Fruit fly (Drosophila melanogaster) whole organism, embryonic: Measurements from ENCODE around the gene dysf.

Experiments used
- Ada2b ChIP-seq: fragments of 200-800 bp; sonication (Bioruptor generic); IDR thresholded peaks from 2 replicates; pipeline ENCODE4 v1.3.6; 2022; ENCODE audit warnings: missing biosample characterization, missing genetic modification characterization
- Asciz ChIP-seq: fragments of 200-800 bp; sonication (Bioruptor generic); optimal IDR thresholded peaks from 2 replicates; lab custom pipeline; 2017; ENCODE audit warnings: missing biosample characterization, mild to moderate bottlenecking, missing genetic modification characterization, missing genetic modification reagents
- Atf-2 ChIP-seq: fragments of 200-800 bp; sonication (Bioruptor generic); optimal IDR thresholded peaks from 2 replicates; lab custom pipeline; 2016; ENCODE audit warnings: missing biosample characterization, missing genetic modification characterization
- B-H2 ChIP-seq: fragments of 200-800 bp; sonication (Bioruptor generic); optimal IDR thresholded peaks from 2 replicates; lab custom pipeline; 2018; ENCODE audit warnings: missing biosample characterization, mild to moderate bottlenecking, missing genetic modification characterization
- Blimp-1 ChIP-seq: fragments of 200-800 bp; sonication (Bioruptor generic); optimal IDR thresholded peaks from 3 replicates; lab custom pipeline; 2018; ENCODE audit warnings: missing biosample characterization, missing genetic modification characterization, mild to moderate bottlenecking, moderate library complexity, missing genetic modification reagents
- CG12071 ChIP-seq: fragments of 200-800 bp; sonication (Bioruptor generic); optimal IDR thresholded peaks from 3 replicates; lab custom pipeline; 2018; ENCODE audit warnings: missing biosample characterization, mild to moderate bottlenecking, missing genetic modification characterization
- CG12299 ChIP-seq: fragments of 200-800 bp; sonication (Bioruptor generic); optimal IDR thresholded peaks from 2 replicates; lab custom pipeline; 2018; ENCODE audit warnings: missing biosample characterization, mild to moderate bottlenecking, missing genetic modification characterization
- CG13624 ChIP-seq: fragments of 200-800 bp; sonication (Bioruptor generic); optimal IDR thresholded peaks from 2 replicates; lab custom pipeline; 2016; ENCODE audit warnings: missing biosample characterization, missing genetic modification characterization
- CG15479 ChIP-seq: fragments of 200-800 bp; sonication (Bioruptor generic); optimal IDR thresholded peaks from 3 replicates; lab custom pipeline; 2019; ENCODE audit warnings: missing biosample characterization, mild to moderate bottlenecking, missing genetic modification characterization, moderate library complexity
- CG17361 ChIP-seq: fragments of 200-800 bp; sonication (Bioruptor generic); IDR thresholded peaks from 3 replicates; pipeline ENCODE4 v1.3.6; 2022; ENCODE audit warnings: missing biosample characterization, missing genetic modification characterization
- CG17612 ChIP-seq: fragments of 200-800 bp; sonication (Bioruptor generic); IDR thresholded peaks from 2 replicates; pipeline ENCODE4 v1.3.6; 2022; ENCODE audit warnings: missing biosample characterization, missing genetic modification characterization
- CG18011 ChIP-seq: fragments of 200-800 bp; sonication (Bioruptor generic); optimal IDR thresholded peaks from 2 replicates; lab custom pipeline; 2017; ENCODE audit warnings: missing biosample characterization, missing genetic modification characterization, mild to moderate bottlenecking, moderate library complexity, missing genotype
- CG18599 ChIP-seq: fragments of 200-800 bp; sonication (Bioruptor generic); optimal IDR thresholded peaks from 3 replicates; lab custom pipeline; 2017; ENCODE audit warnings: missing biosample characterization, missing genetic modification characterization, mild to moderate bottlenecking, moderate library complexity, missing genetic modification reagents
- CG2678 ChIP-seq: fragments of 200-800 bp; sonication (Bioruptor generic); optimal IDR thresholded peaks from 3 replicates; lab custom pipeline; 2019; ENCODE audit warnings: missing biosample characterization, mild to moderate bottlenecking, missing genetic modification characterization, moderate library complexity
- CG34224 ChIP-seq: fragments of 200-800 bp; sonication (Bioruptor generic); IDR thresholded peaks from 3 replicates; pipeline ENCODE4 v1.3.6; 2022; ENCODE audit warnings: missing biosample characterization, missing genetic modification characterization; ENCODE audit not compliant: partially characterized antibody
- CG34376 ChIP-seq: fragments of 200-800 bp; sonication (Bioruptor generic); optimal IDR thresholded peaks from 2 replicates; lab custom pipeline; 2018; ENCODE audit warnings: missing biosample characterization, mild to moderate bottlenecking, missing genetic modification characterization
- CG6765 ChIP-seq: fragments of 200-800 bp; sonication (Bioruptor generic); optimal IDR thresholded peaks from 3 replicates; lab custom pipeline; 2017; ENCODE audit warnings: missing biosample characterization, mild to moderate bottlenecking, missing genetic modification characterization
- CG6854 ChIP-seq: fragments of 200-800 bp; sonication (Bioruptor generic); optimal IDR thresholded peaks from 3 replicates; lab custom pipeline; 2017; ENCODE audit warnings: missing biosample characterization, mild to moderate bottlenecking, missing genetic modification characterization
- CG7786 ChIP-seq: fragments of 200-800 bp; sonication (Bioruptor generic); optimal IDR thresholded peaks from 2 replicates; lab custom pipeline; 2016; ENCODE audit warnings: missing biosample characterization, missing genetic modification characterization
- CG7987 ChIP-seq: fragments of 200-800 bp; sonication (Bioruptor generic); optimal IDR thresholded peaks from 2 replicates; lab custom pipeline; 2018; ENCODE audit warnings: missing biosample characterization, mild to moderate bottlenecking, missing genetic modification characterization, moderate library complexity
- CG8765 ChIP-seq: fragments of 200-800 bp; sonication (Bioruptor generic); IDR thresholded peaks from 2 replicates; pipeline ENCODE4 v1.3.6; 2022; ENCODE audit warnings: missing biosample characterization, missing genetic modification characterization
- CG9215 ChIP-seq: fragments of 200-800 bp; sonication (Bioruptor generic); IDR thresholded peaks from 2 replicates; pipeline ENCODE4 v1.3.6; 2022; ENCODE audit warnings: missing biosample characterization, missing genetic modification characterization
- Chrac-16 ChIP-seq: fragments of 200-800 bp; sonication (Bioruptor generic); optimal IDR thresholded peaks from 3 replicates; lab custom pipeline; 2016; ENCODE audit warnings: missing biosample characterization, missing genetic modification characterization
- Dbx ChIP-seq: fragments of 200-800 bp; sonication (Bioruptor generic); IDR thresholded peaks from 3 replicates; pipeline ENCODE4 v1.3.6; 2022; ENCODE audit warnings: missing biosample characterization, missing genetic modification characterization
- Fer1 ChIP-seq: fragments of 200-800 bp; sonication (Bioruptor generic); optimal IDR thresholded peaks from 2 replicates; lab custom pipeline; 2017; ENCODE audit warnings: missing biosample characterization, mild to moderate bottlenecking, missing genetic modification characterization
- HLHmδ ChIP-seq: fragments of 200-800 bp; sonication (Bioruptor generic); optimal IDR thresholded peaks from 2 replicates; lab custom pipeline; 2018; ENCODE audit warnings: missing biosample characterization, mild to moderate bottlenecking, missing genetic modification characterization, moderate library complexity
- Hmr ChIP-seq: fragments of 200-800 bp; sonication (Bioruptor generic); optimal IDR thresholded peaks from 3 replicates; lab custom pipeline; 2017; ENCODE audit warnings: mild to moderate bottlenecking, missing biosample characterization, missing genetic modification reagents, missing genetic modification characterization
- Hr78 ChIP-seq, 2 experiments: fragments of 200-800 bp in 1 of 2; fragments of >200 bp in 1 of 2; sonication (Bioruptor generic) in 1 of 2; optimal IDR thresholded peaks; 2 replicates each; lab custom pipeline; 2017 to 2019; ENCODE audit warnings: missing biosample characterization in 2 of 2, missing genetic modification characterization in 2 of 2, mild to moderate bottlenecking in 1 of 2, moderate library complexity in 1 of 2
- MBD-R2 ChIP-seq: fragments of 200-800 bp; sonication (Bioruptor generic); IDR thresholded peaks from 2 replicates; pipeline ENCODE4 v1.3.6; 2022; ENCODE audit warnings: missing biosample characterization, missing genetic modification characterization
- Mad ChIP-seq: fragments of 200-800 bp; sonication (Bioruptor generic); optimal IDR thresholded peaks from 2 replicates; lab custom pipeline; 2016; ENCODE audit warnings: missing biosample characterization, missing genetic modification characterization
- Med ChIP-seq: fragments of 200-800 bp; sonication (Bioruptor generic); peaks from one replicate; lab custom pipeline; 2016; ENCODE audit warnings: missing biosample characterization, missing genetic modification characterization, mild to moderate bottlenecking, inconsistent platforms, moderate library complexity
- Neu2 ChIP-seq: fragments of 200-800 bp; sonication (Bioruptor generic); optimal IDR thresholded peaks from 3 replicates; lab custom pipeline; 2016; ENCODE audit warnings: missing biosample characterization, missing genetic modification characterization, borderline replicate concordance
- Poxn ChIP-seq: fragments of 200-800 bp; sonication (Bioruptor generic); IDR thresholded peaks from 2 replicates; pipeline ENCODE4 v1.3.6; 2022; ENCODE audit warnings: missing biosample characterization, missing genetic modification characterization
- Ssrp ChIP-seq: fragments of 200-800 bp; sonication (Bioruptor generic); optimal IDR thresholded peaks from 2 replicates; lab custom pipeline; 2018; ENCODE audit warnings: missing biosample characterization, mild to moderate bottlenecking, missing genetic modification characterization, moderate library complexity
- Tbp ChIP-seq: fragments of >200 bp; optimal IDR thresholded peaks from 2 replicates; lab custom pipeline; 2018; ENCODE audit warnings: missing biosample characterization, missing genetic modification characterization
- abd-A ChIP-seq: fragments of 200-800 bp; sonication (Bioruptor generic); optimal IDR thresholded peaks from 3 replicates; lab custom pipeline; 2019; ENCODE audit warnings: missing biosample characterization, mild to moderate bottlenecking, missing genetic modification characterization, moderate library complexity
- az2 ChIP-seq: fragments of 200-800 bp; sonication (Bioruptor generic); optimal IDR thresholded peaks from 3 replicates; lab custom pipeline; 2016; ENCODE audit warnings: missing biosample characterization, missing genetic modification characterization
- chif ChIP-seq, 2 experiments: fragments of 200-800 bp; sonication (Bioruptor generic); optimal IDR thresholded peaks; 3 replicates each; lab custom pipeline; 2016; ENCODE audit warnings: missing biosample characterization in 2 of 2, missing genetic modification characterization in 2 of 2
- chinmo ChIP-seq: fragments of 200-800 bp; sonication (Bioruptor generic); IDR thresholded peaks from 4 replicates; pipeline ENCODE4 v1.3.6; 2022; ENCODE audit warnings: missing biosample characterization, missing genetic modification characterization; ENCODE audit not compliant: partially characterized antibody
- corto ChIP-seq: fragments of 200-800 bp; sonication (Bioruptor generic); optimal IDR thresholded peaks from 2 replicates; lab custom pipeline; 2016; ENCODE audit warnings: missing biosample characterization, mild to moderate bottlenecking, missing genetic modification characterization, moderate library complexity
- crol ChIP-seq: fragments of 200-800 bp; sonication (Bioruptor generic); IDR thresholded peaks from 2 replicates; pipeline ENCODE4 v1.3.6; 2022; ENCODE audit warnings: missing biosample characterization, missing genetic modification characterization
- eve ChIP-seq, 2 experiments: fragments of >200 bp; optimal IDR thresholded peaks; 2 replicates each; lab custom pipeline; 2017; ENCODE audit warnings: missing biosample characterization in 2 of 2, missing genetic modification characterization in 2 of 2
- ham ChIP-seq: fragments of 200-800 bp; sonication (Bioruptor generic); IDR thresholded peaks from 2 replicates; pipeline ENCODE4 v1.3.6; 2022; ENCODE audit warnings: missing biosample characterization, missing genetic modification characterization
- inv ChIP-seq: fragments of 200-800 bp; sonication (Bioruptor generic); IDR thresholded peaks from 2 replicates; pipeline ENCODE4 v1.3.6; 2022; ENCODE audit warnings: missing biosample characterization, missing genetic modification characterization; ENCODE audit not compliant: partially characterized antibody
- klu ChIP-seq: fragments of 200-800 bp; sonication (Bioruptor generic); IDR thresholded peaks from 2 replicates; pipeline ENCODE4 v1.3.6; 2022; ENCODE audit warnings: missing biosample characterization, missing genetic modification characterization
- knrl ChIP-seq: fragments of 200-800 bp; sonication (Bioruptor generic); IDR thresholded peaks from 3 replicates; pipeline ENCODE4 v1.3.6; 2022; ENCODE audit warnings: missing biosample characterization, missing genetic modification characterization; ENCODE audit not compliant: partially characterized antibody
- lab ChIP-seq: fragments of 200-800 bp; sonication (Bioruptor generic); optimal IDR thresholded peaks from 3 replicates; lab custom pipeline; 2017; ENCODE audit warnings: missing biosample characterization, missing genetic modification characterization, mild to moderate bottlenecking, moderate library complexity, missing genetic modification reagents
- pita ChIP-seq: fragments of 200-800 bp; sonication (Bioruptor generic); optimal IDR thresholded peaks from 2 replicates; lab custom pipeline; 2017; ENCODE audit warnings: missing biosample characterization, mild to moderate bottlenecking, missing genetic modification characterization
- ssp ChIP-seq: fragments of 200-800 bp; sonication (Bioruptor generic); IDR thresholded peaks from 2 replicates; pipeline ENCODE4 v1.3.6; 2022; ENCODE audit warnings: missing biosample characterization, missing genetic modification characterization

Gene dysf

dm6 chr3R:26108424-26108823 lies 9.9 kb upstream of the dysf start (continued):
- TF ChIP-seq CG18599 (GFP tag; lab: Kevin White, UChicago) (peak; percentile 32), lab (GFP tag; lab: Kevin White, UChicago) (peak; percentile 8), Atf-2 (GFP tag; lab: Kevin White, UChicago) (no peak), Blimp-1 (GFP tag; lab: Kevin White, UChicago) (no peak), Hr78 (GFP tag; optimal IDR thresholded peaks at IDR 0.05; lab: Kevin White, UChicago) (no peak), CG15479 (GFP tag; lab: Kevin White, UChicago) (no peak), abd-A (peak; percentile 12), Hmr (peak; percentile 6), CG7987 (GFP tag; lab: Kevin White, UChicago) (peak; percentile 5), Med (GFP tag; lab: Kevin White, UChicago) (peak; percentile 67), B-H2 (peak; percentile 27), CG13624 (no peak), ham (GFP tag; lab: Robert Waterston, UW) (no peak), chinmo (0 out of 4 replicates have a peak, but pooled peaks have one; percentile 19), CG17612 (GFP tag; lab: Robert Waterston, UW) (no peak), ssp (GFP tag; lab: Robert Waterston, UW) (no peak), crol (0 out of 2 replicates have a peak, but pooled peaks have one; percentile 11), CG12071 (peak; percentile 2), az2 (GFP tag; lab: Kevin White, UChicago) (no peak), Fer1 (GFP tag; lab: Kevin White, UChicago) (no peak), CG8765 (GFP tag; lab: Robert Waterston, UW) (no peak), CG6765 (GFP tag; lab: Kevin White, UChicago) (no peak), CG9215 (GFP tag; lab: Robert Waterston, UW) (no peak)
- TF ChIP-seq, all 482 proteins: peak for 27

DNA sequence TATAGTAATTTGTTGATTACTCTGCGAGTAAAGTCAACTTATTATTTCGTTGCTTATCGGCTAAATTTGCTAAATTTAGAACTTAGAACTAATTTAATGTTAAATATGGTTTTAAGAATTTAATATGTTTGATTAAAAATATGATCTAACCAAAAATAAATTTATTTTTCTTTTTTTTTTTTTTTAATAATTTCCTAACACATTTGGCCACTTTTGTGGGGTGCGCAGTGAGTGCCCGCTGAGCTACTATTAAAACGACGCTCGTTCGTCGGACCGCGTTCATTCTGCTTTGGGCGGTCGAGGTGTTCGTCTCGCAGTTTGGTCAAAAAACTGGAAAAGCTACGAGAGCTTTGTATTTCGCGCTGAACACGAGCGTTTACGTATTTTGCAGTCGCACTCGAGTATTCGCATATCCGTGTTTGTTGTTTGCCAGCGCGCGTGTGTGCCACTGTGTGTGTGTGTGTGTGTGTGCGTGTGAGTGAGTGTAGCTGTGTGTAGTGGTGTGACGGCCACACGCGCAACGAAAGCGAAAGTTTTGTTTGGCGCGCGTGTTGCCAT lies 8.2 kb upstream of the dysf start, which contains the start of gene Cipc:
TSS of gene Cipc (plus strand) at position 274 of the 558 bp plus-strand sequence.
- TF ChIP-seq eve (GFP tag; optimal IDR thresholded peaks at IDR 0.05; lab: Kevin White, UChicago) (no peak), knrl (GFP tag; lab: Robert Waterston, UW) (peak; percentile 29; the same call in 1 of the 3 replicates), Neu2 (GFP tag; lab: Kevin White, UChicago) (no peak), CG7786 (GFP tag; lab: Kevin White, UChicago) (no peak), CG6854 (GFP tag; lab: Kevin White, UChicago) (peak; percentile 83), Ssrp (peak; percentile 61), CG34224 (GFP tag; lab: Robert Waterston, UW) (no peak), MBD-R2 (peak; percentile 17; the same call in 1 of the 2 replicates), chif (GFP tag; optimal IDR thresholded peaks at IDR 0.05; lab: Kevin White, UChicago) (peak in 1 of 2 experiments; percentile 14), CG12299 (tag; lab: Kevin White, UChicago) (peak; percentile 41), corto (GFP tag; lab: Kevin White, UChicago) (no peak), CG2678 (peak; percentile 90), CG17361 (GFP tag; lab: Robert Waterston, UW) (peak; percentile 70; the same call in 2 of the 3 replicates), Tbp (GFP tag; lab: Kevin White, UChicago) (no peak), Ada2b (GFP tag; lab: Robert Waterston, UW) (peak; percentile 74), Chrac-16 (peak; percentile 32), Dbx (GFP tag; lab: Robert Waterston, UW) (peak; percentile 91), Poxn (GFP tag; lab: Robert Waterston, UW) (no peak), klu (GFP tag; lab: Robert Waterston, UW) (no peak; the same call in 1 of the 2 replicates), pita (GFP tag; lab: Kevin White, UChicago) (no peak), CG34376 (GFP tag; lab: Kevin White, UChicago) (peak; percentile 71), B-H2 (peak; percentile 50), Asciz (peak; percentile 77), inv (GFP tag; lab: Robert Waterston, UW) (no peak; the same call in 1 of the 2 replicates), HLHmδ (GFP tag; lab: Kevin White, UChicago) (no peak), Mad (GFP tag; lab: Kevin White, UChicago) (no peak), CG18011 (GFP tag; lab: Kevin White, UChicago) (peak; percentile 5)
